Worm (Caenorhabditis elegans) whole organism, L1 larva: ENCODE results near the gene str-134.
A peak's percentile ranks its signal among the peaks of the same experiment; 100 is the strongest.

Experiments
- C04F5.9 ChIP-seq: sonication (generic microtip); optimal IDR thresholded peaks from 2 replicates; lab custom pipeline; 2016; ENCODE audit warnings: missing genetic modification characterization, missing compliant biosample characterization
- F16B12.6 ChIP-seq: fragments of 150-350 bp; optimal IDR thresholded peaks from 2 replicates; lab custom pipeline; 2014; ENCODE audit warnings: missing biosample characterization, missing genetic modification characterization
- Y116A8C.19 ChIP-seq: sonication (generic microtip); optimal IDR thresholded peaks from 2 replicates; lab custom pipeline; 2016; ENCODE audit warnings: missing compliant biosample characterization, missing genetic modification characterization, borderline replicate concordance
- aly-2 ChIP-seq: fragments of 150-350 bp; optimal IDR thresholded peaks from 2 replicates; lab custom pipeline; 2014; ENCODE audit warnings: missing biosample characterization, missing genetic modification characterization
- blmp-1 ChIP-seq: fragments of 150-350 bp; optimal IDR thresholded peaks from 2 replicates; lab custom pipeline; 2014; ENCODE audit warnings: missing biosample characterization, missing genetic modification characterization
- ceh-63 ChIP-seq: fragments of 200-800 bp; sonication (Bioruptor generic); optimal IDR thresholded peaks from 2 replicates; lab custom pipeline; 2018; ENCODE audit warnings: mild to moderate bottlenecking, missing genetic modification characterization, missing compliant biosample characterization
- ceh-8 ChIP-seq: fragments of 200-800 bp; sonication (Bioruptor generic); optimal IDR thresholded peaks from 2 replicates; lab custom pipeline; 2018; ENCODE audit warnings: mild to moderate bottlenecking, missing genetic modification characterization, moderate library complexity, missing compliant biosample characterization
- ceh-82 ChIP-seq, 3 experiments: fragments of 150-350 bp in 1 of 3; sonication (generic microtip) in 2 of 3; optimal IDR thresholded peaks; 2 replicates each; lab custom pipeline; 2014 to 2017; ENCODE audit warnings: missing biosample characterization in 3 of 3, missing genetic modification characterization in 3 of 3
- dpl-1 ChIP-seq, 3 experiments: fragments of 150-350 bp in 2 of 3; sonication (generic microtip) in 1 of 3; optimal IDR thresholded peaks; 2 replicates each; lab custom pipeline; 2014 to 2017; ENCODE audit warnings: missing biosample characterization in 3 of 3, missing genetic modification characterization in 3 of 3, missing genetic modification reagents in 3 of 3
- efl-1 ChIP-seq, 4 experiments: fragments of 150-350 bp; optimal IDR thresholded peaks in 3 of 4; peaks in 1 of 4; 1 replicate in 1 of 4; 2 replicates in 3 of 4; lab custom pipeline; 2014; ENCODE audit warnings: missing biosample characterization in 2 of 4, missing genetic modification characterization in 2 of 4, missing genetic modification reagents in 2 of 4
- efl-3 ChIP-seq: fragments of 200-800 bp; sonication (Bioruptor generic); optimal IDR thresholded peaks from 2 replicates; lab custom pipeline; 2018; ENCODE audit warnings: mild to moderate bottlenecking, missing genetic modification characterization, missing compliant biosample characterization
- egl-13 ChIP-seq: sonication (generic microtip); optimal IDR thresholded peaks from 2 replicates; lab custom pipeline; 2016; ENCODE audit warnings: missing genotype, missing genetic modification reagents, missing genetic modification characterization, missing compliant biosample characterization
- egl-27 ChIP-seq, 2 experiments: fragments of 150-350 bp in 1 of 2; sonication (generic microtip); optimal IDR thresholded peaks; 3 replicates each; lab custom pipeline; 2017 to 2018; ENCODE audit warnings: missing biosample characterization in 2 of 2, missing genetic modification characterization in 2 of 2, missing genetic modification reagents in 2 of 2
- elt-2 ChIP-seq: sonication (generic microtip); optimal IDR thresholded peaks from 2 replicates; lab custom pipeline; 2016; ENCODE audit warnings: missing genetic modification characterization, mild to moderate bottlenecking, inconsistent platforms, missing compliant biosample characterization, missing genetic modification reagents
- ets-5 ChIP-seq: fragments of 200-800 bp; sonication (Bioruptor generic); IDR thresholded peaks from 2 replicates; pipeline ENCODE4 v1.3.6; 2022; ENCODE audit warnings: missing genetic modification characterization, missing compliant biosample characterization
- fkh-10 ChIP-seq: sonication (generic microtip); optimal IDR thresholded peaks from 2 replicates; lab custom pipeline; 2017; ENCODE audit warnings: missing biosample characterization, missing genetic modification reagents, missing genetic modification characterization
- fkh-8 ChIP-seq: sonication (generic microtip); optimal IDR thresholded peaks from 2 replicates; lab custom pipeline; 2016; ENCODE audit warnings: mild to moderate bottlenecking, missing genetic modification characterization, missing compliant biosample characterization
- grh-1 ChIP-seq: fragments of 200-800 bp; sonication (Bioruptor generic); IDR thresholded peaks from 2 replicates; pipeline ENCODE4 v1.3.6; 2022; ENCODE audit warnings: missing genetic modification reagents, missing genetic modification characterization, missing compliant biosample characterization
- hlh-4 ChIP-seq: sonication (generic microtip); optimal IDR thresholded peaks from 2 replicates; lab custom pipeline; 2016; ENCODE audit warnings: mild to moderate bottlenecking, missing genetic modification characterization, missing compliant biosample characterization
- isw-1 ChIP-seq: fragments of 200-800 bp; sonication (Bioruptor generic); IDR thresholded peaks from 2 replicates; pipeline ENCODE4 v1.3.6; 2022; ENCODE audit warnings: missing genetic modification characterization, missing compliant biosample characterization
- jun-1 ChIP-seq: fragments of 150-350 bp; optimal IDR thresholded peaks from 2 replicates; lab custom pipeline; 2014; ENCODE audit warnings: missing biosample characterization, missing genetic modification reagents, missing genetic modification characterization
- lin-14 ChIP-seq: fragments of 200-800 bp; sonication (Bioruptor generic); optimal IDR thresholded peaks from 2 replicates; lab custom pipeline; 2018; ENCODE audit warnings: mild to moderate bottlenecking, missing genetic modification characterization, moderate library complexity, missing compliant biosample characterization
- lin-15B ChIP-seq: fragments of 150-350 bp; sonication (generic microtip); optimal IDR thresholded peaks from 3 replicates; lab custom pipeline; 2014; ENCODE audit warnings: missing biosample characterization, missing genetic modification characterization
- mab-9 ChIP-seq: fragments of 200-800 bp; sonication (Bioruptor generic); IDR thresholded peaks from 2 replicates; pipeline ENCODE4 v1.3.6; 2022; ENCODE audit warnings: missing genetic modification reagents, missing genetic modification characterization, missing compliant biosample characterization
- mdl-1 ChIP-seq, 2 experiments: fragments of 150-350 bp; optimal IDR thresholded peaks; 2 replicates each; lab custom pipeline; 2014 to 2017; ENCODE audit warnings: missing biosample characterization in 2 of 2, missing genetic modification characterization in 2 of 2, inconsistent platforms in 1 of 2
- mef-2 ChIP-seq: fragments of 150-350 bp; optimal IDR thresholded peaks from 2 replicates; lab custom pipeline; 2014; ENCODE audit warnings: missing biosample characterization, missing genetic modification characterization
- nhr-11 ChIP-seq: fragments of 150-350 bp; optimal IDR thresholded peaks from 2 replicates; lab custom pipeline; 2014; ENCODE audit warnings: missing biosample characterization, missing genetic modification characterization
- nhr-12 ChIP-seq: sonication (generic microtip); optimal IDR thresholded peaks from 2 replicates; lab custom pipeline; 2017; ENCODE audit warnings: missing biosample characterization, missing genetic modification characterization
- nhr-19 ChIP-seq: fragments of 200-800 bp; sonication (Bioruptor generic); conservative IDR thresholded peaks from 2 replicates; pipeline ENCODE4 v1.3.6; 2022; ENCODE audit warnings: missing genetic modification characterization, missing compliant biosample characterization
- nhr-237 ChIP-seq: fragments of 150-350 bp; optimal IDR thresholded peaks from 2 replicates; lab custom pipeline; 2014; ENCODE audit warnings: missing biosample characterization, missing genetic modification characterization
- nhr-28 ChIP-seq: fragments of 150-350 bp; optimal IDR thresholded peaks from 2 replicates; lab custom pipeline; 2014; ENCODE audit warnings: missing biosample characterization, missing genetic modification characterization
- nhr-71 ChIP-seq: sonication (generic microtip); optimal IDR thresholded peaks from 2 replicates; lab custom pipeline; 2016; ENCODE audit warnings: mild to moderate bottlenecking, missing genetic modification characterization, moderate library complexity, missing compliant biosample characterization
- nhr-76 ChIP-seq: sonication (generic microtip); optimal IDR thresholded peaks from 2 replicates; lab custom pipeline; 2017; ENCODE audit warnings: missing biosample characterization, missing genetic modification characterization
- pag-3 ChIP-seq: sonication (generic microtip); optimal IDR thresholded peaks from 2 replicates; lab custom pipeline; 2017; ENCODE audit warnings: missing genetic modification characterization, mild to moderate bottlenecking, missing compliant biosample characterization, antibody characterized with exemption, borderline replicate concordance; ENCODE audit not compliant: insufficient read depth
- pqm-1 ChIP-seq: sonication (generic microtip); optimal IDR thresholded peaks from 3 replicates; lab custom pipeline; 2017; ENCODE audit warnings: missing biosample characterization, missing genetic modification characterization
- snu-23 ChIP-seq: sonication (generic microtip); optimal IDR thresholded peaks from 2 replicates; lab custom pipeline; 2016; ENCODE audit warnings: missing genetic modification characterization, missing compliant biosample characterization
- sox-4 ChIP-seq: sonication (generic microtip); optimal IDR thresholded peaks from 2 replicates; lab custom pipeline; 2016; ENCODE audit warnings: missing genetic modification characterization, missing compliant biosample characterization
- sptf-1 ChIP-seq: fragments of 150-350 bp; optimal IDR thresholded peaks from 2 replicates; lab custom pipeline; 2014; ENCODE audit warnings: missing biosample characterization, missing genetic modification characterization
- sup-37 ChIP-seq: fragments of 200-800 bp; sonication (Bioruptor generic); optimal IDR thresholded peaks from 2 replicates; lab custom pipeline; 2018; ENCODE audit warnings: mild to moderate bottlenecking, missing genetic modification characterization, missing compliant biosample characterization
- swsn-7 ChIP-seq: sonication (generic microtip); optimal IDR thresholded peaks from 2 replicates; lab custom pipeline; 2016; ENCODE audit warnings: missing genetic modification characterization, missing compliant biosample characterization
- tbx-2 ChIP-seq: sonication (generic microtip); optimal IDR thresholded peaks from 2 replicates; lab custom pipeline; 2016; ENCODE audit warnings: missing genetic modification characterization, missing compliant biosample characterization
- unc-30 ChIP-seq: sonication (generic microtip); optimal IDR thresholded peaks from 2 replicates; lab custom pipeline; 2017; ENCODE audit warnings: missing biosample characterization, missing genetic modification characterization
- unc-62 ChIP-seq: fragments of 150-350 bp; optimal IDR thresholded peaks from 2 replicates; lab custom pipeline; 2014; ENCODE audit warnings: missing biosample characterization, missing genetic modification reagents, missing genetic modification characterization
- unc-86 ChIP-seq: sonication (generic microtip); optimal IDR thresholded peaks from 2 replicates; lab custom pipeline; 2016; ENCODE audit warnings: missing genetic modification characterization, missing compliant biosample characterization
- vab-15 ChIP-seq: sonication (generic microtip); optimal IDR thresholded peaks from 2 replicates; lab custom pipeline; 2017; ENCODE audit warnings: missing genotype, mild to moderate bottlenecking, missing genetic modification characterization, missing compliant biosample characterization
- xbp-1 ChIP-seq: sonication (generic microtip); optimal IDR thresholded peaks from 2 replicates; lab custom pipeline; 2016; ENCODE audit warnings: missing genetic modification characterization, missing compliant biosample characterization
- zag-1 ChIP-seq: fragments of 150-350 bp; optimal IDR thresholded peaks from 2 replicates; lab custom pipeline; 2014; ENCODE audit warnings: missing biosample characterization, missing genetic modification characterization

The str-134 gene

DNA sequence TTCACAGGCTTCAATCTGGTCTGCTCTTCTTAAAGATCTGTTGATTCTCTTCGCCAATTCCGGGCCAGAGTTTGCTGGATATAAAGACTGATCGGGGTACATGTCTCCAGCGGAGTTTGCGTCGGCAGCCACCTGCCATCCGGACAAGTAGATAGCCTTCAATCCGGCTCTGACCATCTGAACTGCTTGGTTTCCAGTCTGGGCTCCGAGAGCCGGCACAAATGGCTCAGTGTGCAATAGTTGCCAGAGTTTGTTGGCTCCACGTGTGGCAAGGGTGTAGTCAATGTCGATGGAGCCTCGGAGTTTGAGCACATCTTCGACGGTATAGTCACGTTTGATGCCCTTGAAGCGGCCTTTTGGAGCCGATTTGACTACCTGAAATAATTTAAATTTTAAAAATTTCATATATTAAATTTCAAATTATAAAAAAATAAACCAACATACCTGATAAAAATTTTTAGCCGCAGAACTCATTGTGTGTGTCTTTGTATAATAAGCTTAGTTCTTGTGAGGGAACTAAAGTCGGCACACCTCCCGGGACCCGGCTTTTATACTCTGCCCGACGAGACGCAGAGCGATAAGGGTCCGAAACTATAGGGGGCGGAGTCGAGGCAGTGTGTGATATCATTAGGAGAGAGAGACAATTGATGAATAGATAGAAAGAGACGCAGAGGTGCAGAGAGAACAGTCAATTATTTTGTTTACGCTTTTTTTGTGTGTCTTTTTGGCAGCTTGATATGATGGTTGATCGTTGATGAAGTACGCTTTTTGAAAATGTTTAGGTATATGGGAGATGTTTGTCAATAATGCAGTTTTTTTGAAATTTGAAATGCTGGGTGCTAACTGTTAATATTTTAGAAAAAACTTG is 15.7 kb upstream of the str-134 start, which contains the start of the genes icl-1 and srh-2 (continued):
- TF ChIP-seq fkh-10 (GFP tag; lab: Kevin White, UChicago) (no peak), mdl-1 (tag; optimal IDR thresholded peaks at IDR 0.05; lab: Kevin White, UChicago) (peak in 1 of 2 experiments; percentile 85), unc-62 (GFP tag; lab: Kevin White, UChicago) (no peak), ceh-82 (tag; optimal IDR thresholded peaks at IDR 0.05; lab: Kevin White, UChicago) (no peak), nhr-12 (no peak), zag-1 (tag; lab: Kevin White, UChicago) (no peak), efl-1 (optimal IDR thresholded peaks at IDR 0.05; lab: Kevin White, UChicago) (peak; percentile 40 to 49), efl-1 (GFP tag; optimal IDR thresholded peaks at IDR 0.05 in 1 of 2; lab: Kevin White, UChicago) (peak in 1 of 2 experiments; percentile 91)

ce11 chrV:728822-729493 is 14.5 kb upstream of the str-134 start:
- peak; percentile 82 for TF ChIP-seq snu-23 (GFP tag; lab: Kevin White, UChicago)
- peak; percentile 93 for TF ChIP-seq nhr-19 (GFP tag; lab: Robert Waterston, UW)
- no peak for TF ChIP-seq fkh-8
- no peak for TF ChIP-seq jun-1 (tag; lab: Kevin White, UChicago)
- TF ChIP-seq F16B12.6 = no peak
- no peak for TF ChIP-seq pqm-1 (tag; lab: Kevin White, UChicago)
- no peak for TF ChIP-seq aly-2
- TF ChIP-seq ceh-82 (tag; optimal IDR thresholded peaks at IDR 0.05; lab: Kevin White, UChicago) = no peak
- TF ChIP-seq mab-9 (GFP tag; lab: Robert Waterston, UW) = no peak
- no peak for TF ChIP-seq ets-5
- TF ChIP-seq swsn-7 (tag; lab: Kevin White, UChicago) = peak; percentile 39
- no peak for TF ChIP-seq isw-1 (GFP tag; lab: Robert Waterston, UW)
- TF ChIP-seq nhr-11 (tag; lab: Kevin White, UChicago) = no peak
- no peak for TF ChIP-seq sptf-1 (tag; lab: Kevin White, UChicago)
- TF ChIP-seq ceh-63 = no peak
- no peak for TF ChIP-seq sox-4
- TF ChIP-seq hlh-4 (tag; lab: Kevin White, UChicago) = no peak
- TF ChIP-seq ceh-8 (GFP tag; lab: Kevin White, UChicago) = no peak
- TF ChIP-seq xbp-1 (tag; lab: Kevin White, UChicago) = peak; percentile 44
- no peak for TF ChIP-seq mef-2
- no peak for TF ChIP-seq unc-86
- TF ChIP-seq tbx-2 = peak; percentile 71
- no peak for TF ChIP-seq efl-3 (GFP tag; lab: Kevin White, UChicago)
- peak; percentile 96 for TF ChIP-seq nhr-71 (tag; lab: Kevin White, UChicago)
- no peak for TF ChIP-seq unc-30
- no peak for TF ChIP-seq pag-3 (tag; lab: Kevin White, UChicago)
- peak; percentile 91 for TF ChIP-seq lin-14 (GFP tag; lab: Kevin White, UChicago)
- TF ChIP-seq mdl-1 (tag; optimal IDR thresholded peaks at IDR 0.05; lab: Kevin White, UChicago) = peak in 1 of 2 experiments; percentile 86
- peak; percentile 30; the same call in 1 of the 2 replicates for TF ChIP-seq grh-1 (GFP tag; lab: Robert Waterston, UW)
- TF ChIP-seq Y116A8C.19 = no peak
- TF ChIP-seq C04F5.9 (tag; lab: Kevin White, UChicago) = peak; percentile 44
- no peak for TF ChIP-seq vab-15 (tag; lab: Kevin White, UChicago)
- TF ChIP-seq elt-2 = peak; percentile 7
- no peak for TF ChIP-seq egl-27 (tag; optimal IDR thresholded peaks at IDR 0.05; lab: Kevin White, UChicago)
- TF ChIP-seq nhr-76 = no peak
- no peak for TF ChIP-seq lin-15B
- TF ChIP-seq nhr-28 (tag; lab: Kevin White, UChicago) = no peak
- TF ChIP-seq unc-62 (GFP tag; lab: Kevin White, UChicago) = no peak
- TF ChIP-seq nhr-12 = no peak
- TF ChIP-seq blmp-1 = peak; percentile 54
- TF ChIP-seq dpl-1 (GFP tag; optimal IDR thresholded peaks at IDR 0.05; lab: Kevin White, UChicago) = peak in 2 of 3 experiments; percentile 8 to 34
- TF ChIP-seq nhr-237 (tag; lab: Kevin White, UChicago) = no peak
- peak; percentile 40 for TF ChIP-seq sup-37
- TF ChIP-seq egl-13 (tag; lab: Kevin White, UChicago) = no peak
